Worm (Caenorhabditis elegans) whole organism, L4/young adult: ENCODE measurements around the gene daf-10.

Experiments
- dao-5 ChIP-seq: sonication (generic microtip); optimal IDR thresholded peaks from 2 replicates; lab custom pipeline; 2016; ENCODE audit warnings: missing genotype, missing genetic modification characterization, moderate library complexity, missing compliant biosample characterization
- him-1 ChIP-seq: sonication (generic microtip); optimal IDR thresholded peaks from 2 replicates; lab custom pipeline; 2016; ENCODE audit warnings: missing genotype, missing genetic modification reagents, missing genetic modification characterization, missing compliant biosample characterization

DNA sequence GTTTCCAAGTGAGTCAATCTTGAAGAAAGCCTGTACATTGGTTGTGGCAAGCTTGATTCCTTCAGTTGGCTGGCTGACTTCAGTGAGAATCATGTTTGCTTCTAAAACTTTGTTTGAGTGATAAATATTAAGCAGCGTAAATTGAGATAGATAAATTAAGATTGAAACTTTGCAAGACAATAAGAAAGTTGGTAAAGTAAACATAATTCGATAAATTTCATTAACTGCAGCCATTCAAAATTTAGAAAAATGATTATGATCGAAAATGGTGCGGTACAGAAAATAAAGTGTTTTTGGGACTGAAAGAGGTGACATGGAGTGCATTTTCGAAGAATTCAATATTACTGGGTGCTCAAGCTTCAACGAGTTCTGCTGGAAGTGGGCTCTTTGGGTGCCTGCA lies 50.5 kb downstream of the daf-10 start, which contains the start of gene icln-1:
- no peak for TF ChIP-seq him-1 (tag; lab: Kevin White, UChicago)
- no peak for TF ChIP-seq dao-5 (tag; lab: Kevin White, UChicago)
